Worm (Caenorhabditis elegans) whole organism, early embryonic: ENCODE measurements around the gene F59B2.8.

Experiments
- B0310.2 ChIP-seq: sonication (generic microtip); optimal IDR thresholded peaks from 2 replicates; lab custom pipeline; 2016; ENCODE audit warnings: mild to moderate bottlenecking, missing genetic modification characterization, missing compliant biosample characterization
- F13C5.2 ChIP-seq: sonication (generic microtip); optimal IDR thresholded peaks from 2 replicates; lab custom pipeline; 2017; ENCODE audit warnings: mild to moderate bottlenecking, missing genetic modification characterization, inconsistent platforms, missing compliant biosample characterization
- aly-1 ChIP-seq: sonication (generic microtip); optimal IDR thresholded peaks from 2 replicates; lab custom pipeline; 2016; ENCODE audit warnings: missing genetic modification characterization, missing compliant biosample characterization
- ama-1 ChIP-seq: fragments of 150-350 bp; optimal IDR thresholded peaks from 2 replicates; lab custom pipeline; 2014
- ceh-13 ChIP-seq: fragments of 200-800 bp; sonication (Bioruptor generic); optimal IDR thresholded peaks from 2 replicates; lab custom pipeline; 2018; ENCODE audit warnings: mild to moderate bottlenecking, missing genetic modification characterization, missing compliant biosample characterization
- ceh-36 ChIP-seq: sonication (generic microtip); optimal IDR thresholded peaks from 2 replicates; lab custom pipeline; 2016; ENCODE audit warnings: missing genetic modification characterization, inconsistent platforms, missing compliant biosample characterization
- ets-7 ChIP-seq: sonication (generic microtip); optimal IDR thresholded peaks from 2 replicates; lab custom pipeline; 2016; ENCODE audit warnings: missing genotype, missing genetic modification characterization, missing compliant biosample characterization
- flt-1 ChIP-seq: fragments of 200-800 bp; sonication (Bioruptor generic); IDR thresholded peaks from 2 replicates; pipeline ENCODE4 v1.3.6; 2022; ENCODE audit warnings: missing genetic modification characterization, missing compliant biosample characterization
- hmbx-1 ChIP-seq: sonication (generic microtip); optimal IDR thresholded peaks from 2 replicates; lab custom pipeline; 2016; ENCODE audit warnings: mild to moderate bottlenecking, missing genetic modification characterization, missing compliant biosample characterization
- hmg-4 ChIP-seq: fragments of 200-800 bp; sonication (Bioruptor generic); optimal IDR thresholded peaks from 2 replicates; lab custom pipeline; 2018; ENCODE audit warnings: mild to moderate bottlenecking, missing genetic modification characterization, missing compliant biosample characterization
- hnd-1 ChIP-seq: sonication (generic microtip); optimal IDR thresholded peaks from 2 replicates; lab custom pipeline; 2016; ENCODE audit warnings: missing genetic modification characterization, missing compliant biosample characterization
- pes-1 ChIP-seq: fragments of 200-800 bp; sonication (Bioruptor generic); IDR thresholded peaks from 2 replicates; pipeline ENCODE4 v1.3.6; 2022; ENCODE audit warnings: missing genetic modification reagents, missing genetic modification characterization, missing compliant biosample characterization
- scrt-1 ChIP-seq: fragments of 200-800 bp; sonication (Bioruptor generic); IDR thresholded peaks from 2 replicates; pipeline ENCODE4 v1.3.6; 2022; ENCODE audit warnings: missing genetic modification characterization, missing compliant biosample characterization
- sea-1 ChIP-seq: fragments of 200-800 bp; sonication (Bioruptor generic); conservative IDR thresholded peaks from 2 replicates; pipeline ENCODE4 v1.3.6; 2022; ENCODE audit warnings: missing genetic modification characterization, missing compliant biosample characterization
- tbx-11 ChIP-seq: fragments of 200-800 bp; sonication (Bioruptor generic); IDR thresholded peaks from 2 replicates; pipeline ENCODE4 v1.3.6; 2022; ENCODE audit warnings: missing genetic modification characterization, missing compliant biosample characterization
- tbx-37 ChIP-seq: fragments of 200-800 bp; sonication (Bioruptor generic); conservative IDR thresholded peaks from 2 replicates; pipeline ENCODE4 v1.3.6; 2022; ENCODE audit warnings: missing genetic modification reagents, missing genetic modification characterization, missing compliant biosample characterization
- tra-4 ChIP-seq: sonication (generic microtip); optimal IDR thresholded peaks from 2 replicates; lab custom pipeline; 2017; ENCODE audit warnings: missing genetic modification characterization, missing compliant biosample characterization

Gene F59B2.8

ce11 chrIII:8974835-8975234 lies 35.2 kb downstream of the F59B2.8 start:
- TF ChIP-seq hmg-4 (GFP tag; lab: Kevin White, UChicago) (no peak), flt-1 (GFP tag; lab: Robert Waterston, UW) (no peak), sea-1 (GFP tag; lab: Robert Waterston, UW) (no peak), pes-1 (GFP tag; lab: Robert Waterston, UW) (no peak), ets-7 (no peak), tbx-11 (GFP tag; lab: Robert Waterston, UW) (no peak), hmbx-1 (tag; lab: Kevin White, UChicago) (no peak), ceh-36 (tag; lab: Kevin White, UChicago) (no peak), scrt-1 (GFP tag; lab: Robert Waterston, UW) (no peak), tra-4 (no peak), tbx-37 (GFP tag; lab: Robert Waterston, UW) (no peak), F13C5.2 (tag; lab: Kevin White, UChicago) (no peak), hnd-1 (no peak), ama-1 (no peak), B0310.2 (tag; lab: Kevin White, UChicago) (no peak), ceh-13 (no peak), aly-1 (no peak)

ce11 chrIII:8973826-8974225 lies 36.2 kb downstream of the F59B2.8 start, which contains the start of gene R08D7.5:
TSS of gene R08D7.5 (plus strand) at chrIII:8974126.
- TF ChIP-seq B0310.2 (tag; lab: Kevin White, UChicago) (no peak), scrt-1 (GFP tag; lab: Robert Waterston, UW) (no peak), ama-1 (no peak), tbx-37 (GFP tag; lab: Robert Waterston, UW) (no peak)

DNA sequence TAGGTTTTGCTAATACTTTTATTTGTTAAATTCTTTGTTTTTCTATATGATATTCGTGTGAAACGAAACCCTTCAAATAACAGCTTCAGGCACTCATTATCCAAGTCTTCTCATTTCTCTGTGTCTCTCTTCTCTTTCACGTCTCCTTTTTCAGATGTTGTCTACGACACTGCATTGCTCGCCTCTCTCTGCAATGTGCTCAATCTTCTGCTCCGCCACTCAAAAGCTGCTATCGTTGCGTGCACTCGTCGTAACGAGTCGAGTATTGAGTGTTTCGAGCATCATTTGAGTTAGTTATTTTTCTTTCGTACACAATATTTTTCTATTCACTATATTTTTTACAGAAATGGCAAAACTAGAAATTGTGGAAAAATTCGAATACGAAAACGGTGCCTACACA lies 36.8 kb downstream of the F59B2.8 start:
- no peak for TF ChIP-seq sea-1 (GFP tag; lab: Robert Waterston, UW)

ce11 chrIII:8971255-8972020 lies 38.6 kb downstream of the F59B2.8 start, which contains the start of the genes eif-3.D and R08D7.4:
TSS of gene eif-3.D (minus strand) at chrIII:8971578.
TSS of gene R08D7.4 (plus strand) at chrIII:8971892.
- no peak for TF ChIP-seq hmbx-1 (tag; lab: Kevin White, UChicago)
- no peak for TF ChIP-seq ama-1
- TF ChIP-seq ceh-13, result no peak
- TF ChIP-seq tbx-11 (GFP tag; lab: Robert Waterston, UW), result no peak
- TF ChIP-seq tra-4, result no peak
- TF ChIP-seq ceh-36 (tag; lab: Kevin White, UChicago), result peak; percentile 17
- TF ChIP-seq F13C5.2 (tag; lab: Kevin White, UChicago), result peak; percentile 84
- TF ChIP-seq tbx-37 (GFP tag; lab: Robert Waterston, UW), result peak; percentile 61
- no peak for TF ChIP-seq scrt-1 (GFP tag; lab: Robert Waterston, UW)
- TF ChIP-seq pes-1 (GFP tag; lab: Robert Waterston, UW), result peak; percentile 70
- TF ChIP-seq hnd-1, result peak; percentile 17
- TF ChIP-seq flt-1 (GFP tag; lab: Robert Waterston, UW), result 0 out of 2 replicates have a peak, but pooled peaks have one; percentile 31
- TF ChIP-seq aly-1, result no peak
- TF ChIP-seq B0310.2 (tag; lab: Kevin White, UChicago), result no peak
- peak; percentile 13 for TF ChIP-seq ets-7
- TF ChIP-seq hmg-4 (GFP tag; lab: Kevin White, UChicago), result no peak
- TF ChIP-seq sea-1 (GFP tag; lab: Robert Waterston, UW), result no peak

- TF ChIP-seq sea-1 (GFP tag; lab: Robert Waterston, UW) (no peak), scrt-1 (GFP tag; lab: Robert Waterston, UW) (no peak), tbx-37 (GFP tag; lab: Robert Waterston, UW) (peak; percentile 53; the same call in 1 of the 2 replicates), tra-4 (no peak), pes-1 (GFP tag; lab: Robert Waterston, UW) (no peak), tbx-11 (GFP tag; lab: Robert Waterston, UW) (no peak)
Observed at ce11 chrIII:8967639-8968038, 42.4 kb downstream of the F59B2.8 start, which contains the start of the genes bud-13 and rpap-2. TSS of gene bud-13 (minus strand) at chrIII:8967727. TSS of gene rpap-2 (plus strand) at chrIII:8967967.

DNA sequence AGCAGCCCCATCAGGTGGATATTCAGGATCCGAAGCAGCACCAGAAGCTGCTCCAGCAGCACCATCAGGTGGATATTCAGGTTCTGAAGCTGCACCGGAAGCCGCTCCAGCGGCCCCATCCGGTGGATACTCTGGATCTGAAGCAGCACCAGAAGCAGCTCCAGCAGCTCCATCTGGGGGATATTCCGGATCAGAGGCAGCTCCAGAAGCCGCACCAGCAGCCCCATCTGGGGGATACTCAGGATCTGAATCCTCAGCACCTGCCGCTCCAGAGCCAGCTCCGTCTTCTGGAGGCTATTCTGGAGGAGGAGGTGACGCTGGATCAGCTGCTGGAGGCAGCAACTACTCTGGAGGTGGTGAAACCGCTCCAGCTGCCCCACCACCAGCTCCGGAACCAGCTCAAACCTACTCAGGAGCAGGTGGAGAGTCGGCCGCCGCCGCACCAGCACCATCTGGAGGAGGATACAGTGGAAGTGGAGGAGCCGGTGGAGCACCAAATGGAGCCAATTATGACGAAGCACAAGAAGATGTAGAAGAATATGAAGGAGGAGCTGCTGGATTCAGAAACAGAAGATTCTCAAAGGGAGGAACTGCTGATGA lies 45.2 kb downstream of the F59B2.8 start:
- TF ChIP-seq aly-1, result peak; percentile 16
- TF ChIP-seq tbx-37 (GFP tag; lab: Robert Waterston, UW), result no peak

ce11 chrIII:8962475-8962874 lies 47.5 kb downstream of the F59B2.8 start:
- TF ChIP-seq B0310.2 (tag; lab: Kevin White, UChicago), result no peak
- TF ChIP-seq tbx-37 (GFP tag; lab: Robert Waterston, UW), result no peak
- TF ChIP-seq tra-4, result no peak
- TF ChIP-seq ets-7, result no peak
- TF ChIP-seq tbx-11 (GFP tag; lab: Robert Waterston, UW), result no peak
- TF ChIP-seq hnd-1, result no peak
- no peak for TF ChIP-seq ceh-36 (tag; lab: Kevin White, UChicago)
- TF ChIP-seq hmbx-1 (tag; lab: Kevin White, UChicago), result no peak

DNA sequence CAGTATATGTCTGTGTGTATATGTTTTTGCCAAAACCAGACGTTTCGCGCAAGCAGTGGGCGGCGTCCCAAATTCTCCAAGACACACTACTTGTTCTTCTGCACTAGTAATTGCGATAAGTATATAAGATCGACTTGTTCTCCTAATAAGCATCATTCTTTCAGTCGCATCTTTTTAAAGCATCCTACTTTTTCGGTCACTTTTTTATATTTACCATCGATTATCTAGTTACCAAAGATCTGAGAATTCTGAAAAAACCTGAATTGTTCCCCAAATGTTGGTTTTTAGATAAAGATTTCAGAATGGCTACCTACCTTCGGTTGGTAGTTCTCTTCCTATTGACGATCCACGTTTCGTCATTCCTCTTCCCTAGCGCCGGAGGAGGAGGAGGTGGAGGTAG lies 48.0 kb downstream of the F59B2.8 start, which contains the start of gene grl-25:
grl-25 (plus strand) TSS at position 301 of the 400 bp plus-strand sequence.
- TF ChIP-seq tbx-11 (GFP tag; lab: Robert Waterston, UW), result no peak
- no peak for TF ChIP-seq ama-1
- no peak for TF ChIP-seq aly-1
- TF ChIP-seq ceh-36 (tag; lab: Kevin White, UChicago), result no peak
- no peak for TF ChIP-seq hmg-4 (GFP tag; lab: Kevin White, UChicago)
- TF ChIP-seq hmbx-1 (tag; lab: Kevin White, UChicago), result no peak
- TF ChIP-seq hnd-1, result no peak
- no peak for TF ChIP-seq F13C5.2 (tag; lab: Kevin White, UChicago)
- no peak for TF ChIP-seq scrt-1 (GFP tag; lab: Robert Waterston, UW)
- TF ChIP-seq pes-1 (GFP tag; lab: Robert Waterston, UW), result no peak
- TF ChIP-seq B0310.2 (tag; lab: Kevin White, UChicago), result no peak
- TF ChIP-seq tbx-37 (GFP tag; lab: Robert Waterston, UW), result no peak
- TF ChIP-seq ceh-13, result no peak
- TF ChIP-seq tra-4, result no peak
- no peak for TF ChIP-seq sea-1 (GFP tag; lab: Robert Waterston, UW)
- TF ChIP-seq ets-7, result no peak
